Fruit fly (Drosophila melanogaster) whole organism, embryonic: ENCODE results near the gene NFAT.
A peak's percentile ranks its signal among the peaks of the same experiment; 100 is the strongest.

Experiments used
- Atf3 ChIP-seq: fragments of 200-800 bp; sonication (Bioruptor generic); optimal IDR thresholded peaks from 3 replicates; lab custom pipeline; 2016; ENCODE audit warnings: missing biosample characterization, missing genetic modification characterization
- CG10654 ChIP-seq: fragments of 200-800 bp; sonication (Bioruptor generic); optimal IDR thresholded peaks from 2 replicates; lab custom pipeline; 2016; ENCODE audit warnings: missing biosample characterization, missing genetic modification characterization
- CG17186 ChIP-seq: fragments of 200-800 bp; sonication (Bioruptor generic); optimal IDR thresholded peaks from 3 replicates; lab custom pipeline; 2017; ENCODE audit warnings: missing biosample characterization, missing genetic modification reagents, missing genetic modification characterization
- CG17328 ChIP-seq: fragments of 200-800 bp; sonication (Bioruptor generic); IDR thresholded peaks from 2 replicates; pipeline ENCODE4 v1.3.6; 2022; ENCODE audit warnings: missing biosample characterization, missing genetic modification characterization
- CG17568 ChIP-seq: fragments of 200-800 bp; sonication (Bioruptor generic); optimal IDR thresholded peaks from 2 replicates; lab custom pipeline; 2018; ENCODE audit warnings: missing biosample characterization, mild to moderate bottlenecking, missing genetic modification characterization, moderate library complexity
- CG18262 ChIP-seq: fragments of 200-800 bp; optimal IDR thresholded peaks from 3 replicates; lab custom pipeline; 2019; ENCODE audit warnings: missing biosample characterization, mild to moderate bottlenecking, missing genetic modification characterization, moderate library complexity
- CG1832 ChIP-seq: fragments of 200-800 bp; sonication (Bioruptor generic); optimal IDR thresholded peaks from 2 replicates; lab custom pipeline; 2017; ENCODE audit warnings: missing biosample characterization, mild to moderate bottlenecking, missing genetic modification characterization, inconsistent platforms
- CG30020 ChIP-seq: fragments of 200-800 bp; optimal IDR thresholded peaks from 2 replicates; lab custom pipeline; 2019; ENCODE audit warnings: missing biosample characterization, mild to moderate bottlenecking, missing genetic modification characterization, moderate library complexity
- CG3163 ChIP-seq: fragments of 200-800 bp; sonication (Bioruptor generic); optimal IDR thresholded peaks from 3 replicates; lab custom pipeline; 2016; ENCODE audit warnings: missing biosample characterization, missing genetic modification characterization
- CG32772 ChIP-seq: fragments of 200-800 bp; sonication (Bioruptor generic); IDR thresholded peaks from 2 replicates; pipeline ENCODE4 v1.3.6; 2022; ENCODE audit warnings: missing biosample characterization, missing genetic modification characterization
- CG33557 ChIP-seq: fragments of 200-800 bp; sonication (Bioruptor generic); optimal IDR thresholded peaks from 2 replicates; lab custom pipeline; 2019; ENCODE audit warnings: missing biosample characterization, mild to moderate bottlenecking, missing genetic modification characterization, moderate library complexity
- CG34224 ChIP-seq: fragments of 200-800 bp; sonication (Bioruptor generic); IDR thresholded peaks from 3 replicates; pipeline ENCODE4 v1.3.6; 2022; ENCODE audit warnings: missing biosample characterization, missing genetic modification characterization; ENCODE audit not compliant: partially characterized antibody
- CG3995 ChIP-seq: fragments of 200-800 bp; sonication (Bioruptor generic); optimal IDR thresholded peaks from 3 replicates; lab custom pipeline; 2016; ENCODE audit warnings: missing biosample characterization, missing genetic modification characterization
- CG4404 ChIP-seq: fragments of 200-800 bp; sonication (Bioruptor generic); IDR thresholded peaks from 2 replicates; pipeline ENCODE4 v1.3.6; 2022; ENCODE audit warnings: missing biosample characterization, missing genetic modification characterization
- CG4617 ChIP-seq: fragments of 200-800 bp; sonication (Bioruptor generic); optimal IDR thresholded peaks from 3 replicates; lab custom pipeline; 2016; ENCODE audit warnings: missing biosample characterization, missing genetic modification characterization, borderline replicate concordance
- CG5953 ChIP-seq: fragments of 200-800 bp; sonication (Bioruptor generic); IDR thresholded peaks from 2 replicates; pipeline ENCODE4 v1.3.6; 2022; ENCODE audit warnings: missing biosample characterization, missing genetic modification characterization
- CG6175 ChIP-seq: fragments of 200-800 bp; sonication (Bioruptor generic); IDR thresholded peaks from 3 replicates; pipeline ENCODE4 v1.3.6; 2022; ENCODE audit warnings: missing biosample characterization, missing genetic modification characterization
- CG6689 ChIP-seq: fragments of 200-800 bp; sonication (Bioruptor generic); IDR thresholded peaks from 2 replicates; pipeline ENCODE4 v1.3.6; 2022; ENCODE audit warnings: missing biosample characterization, missing genetic modification characterization
- CG6813 ChIP-seq: fragments of 200-800 bp; sonication (Bioruptor generic); optimal IDR thresholded peaks from 2 replicates; lab custom pipeline; 2017; ENCODE audit warnings: missing biosample characterization, missing genetic modification characterization, mild to moderate bottlenecking, moderate library complexity, missing genetic modification reagents
- CG9727 ChIP-seq: fragments of 200-800 bp; sonication (Bioruptor generic); optimal IDR thresholded peaks from 3 replicates; lab custom pipeline; 2017; ENCODE audit warnings: missing biosample characterization, mild to moderate bottlenecking, missing genetic modification characterization
- CTCF ChIP-seq: fragments of 200-800 bp; sonication (Bioruptor generic); optimal IDR thresholded peaks from 2 replicates; lab custom pipeline; 2017; ENCODE audit warnings: missing biosample characterization, mild to moderate bottlenecking, missing genetic modification characterization, moderate library complexity
- Chrac-16 ChIP-seq: fragments of 200-800 bp; sonication (Bioruptor generic); optimal IDR thresholded peaks from 3 replicates; lab custom pipeline; 2016; ENCODE audit warnings: missing biosample characterization, missing genetic modification characterization
- Drgx ChIP-seq: fragments of 200-800 bp; sonication (Bioruptor generic); IDR thresholded peaks from 2 replicates; pipeline ENCODE4 v1.3.6; 2022; ENCODE audit warnings: missing biosample characterization, missing genetic modification characterization
- Fer1 ChIP-seq: fragments of 200-800 bp; sonication (Bioruptor generic); optimal IDR thresholded peaks from 2 replicates; lab custom pipeline; 2017; ENCODE audit warnings: missing biosample characterization, mild to moderate bottlenecking, missing genetic modification characterization
- HLH4C ChIP-seq: fragments of 200-800 bp; sonication (Bioruptor generic); IDR thresholded peaks from 3 replicates; pipeline ENCODE4 v1.3.6; 2022; ENCODE audit warnings: missing biosample characterization, missing genetic modification characterization; ENCODE audit not compliant: partially characterized antibody
- HLH54F ChIP-seq: fragments of 200-800 bp; sonication (Bioruptor generic); optimal IDR thresholded peaks from 3 replicates; lab custom pipeline; 2016; ENCODE audit warnings: missing biosample characterization, missing genetic modification characterization
- Mad ChIP-seq: fragments of 200-800 bp; sonication (Bioruptor generic); optimal IDR thresholded peaks from 2 replicates; lab custom pipeline; 2016; ENCODE audit warnings: missing biosample characterization, missing genetic modification characterization
- Max ChIP-seq: fragments of 200-800 bp; sonication (Bioruptor generic); optimal IDR thresholded peaks from 2 replicates; lab custom pipeline; 2016; ENCODE audit warnings: missing biosample characterization, mild to moderate bottlenecking, missing genetic modification characterization
- Mes4 ChIP-seq: fragments of 200-800 bp; sonication (Bioruptor generic); optimal IDR thresholded peaks from 2 replicates; lab custom pipeline; 2016; ENCODE audit warnings: missing biosample characterization, missing genetic modification characterization
- NC2β ChIP-seq: fragments of 200-800 bp; sonication (Bioruptor generic); optimal IDR thresholded peaks from 2 replicates; lab custom pipeline; 2016; ENCODE audit warnings: missing biosample characterization, missing genetic modification characterization
- Ravus ChIP-seq: fragments of 200-800 bp; sonication (Bioruptor generic); IDR thresholded peaks from 2 replicates; pipeline ENCODE4 v1.3.6; 2022; ENCODE audit warnings: missing biosample characterization, missing genetic modification characterization
- Sin3A ChIP-seq: fragments of >200 bp; optimal IDR thresholded peaks from 2 replicates; lab custom pipeline; 2018
- Ssrp ChIP-seq: fragments of 200-800 bp; sonication (Bioruptor generic); optimal IDR thresholded peaks from 2 replicates; lab custom pipeline; 2018; ENCODE audit warnings: missing biosample characterization, mild to moderate bottlenecking, missing genetic modification characterization, moderate library complexity
- Xrp1 ChIP-seq: fragments of 200-800 bp; sonication (Bioruptor generic); IDR thresholded peaks from 2 replicates; pipeline ENCODE4 v1.3.6; 2022; ENCODE audit warnings: missing biosample characterization, missing genetic modification characterization
- aop ChIP-seq: fragments of 200-800 bp; sonication (Bioruptor generic); IDR thresholded peaks from 2 replicates; pipeline ENCODE4 v1.3.6; 2022; ENCODE audit warnings: missing biosample characterization, missing genetic modification characterization
- bigmax ChIP-seq: fragments of 200-800 bp; sonication (Bioruptor generic); optimal IDR thresholded peaks from 2 replicates; lab custom pipeline; 2018; ENCODE audit warnings: missing biosample characterization, mild to moderate bottlenecking, missing genetic modification characterization
- chn ChIP-seq: fragments of 200-800 bp; sonication (Bioruptor generic); optimal IDR thresholded peaks from 2 replicates; lab custom pipeline; 2016; ENCODE audit warnings: missing biosample characterization, missing genetic modification characterization
- crp ChIP-seq, 2 experiments: fragments of 200-800 bp; sonication (Bioruptor generic); optimal IDR thresholded peaks; 2 replicates in 1 of 2; 3 replicates in 1 of 2; lab custom pipeline; 2017; ENCODE audit warnings: missing biosample characterization in 2 of 2, missing genetic modification characterization in 2 of 2, mild to moderate bottlenecking in 1 of 2, moderate library complexity in 1 of 2
- dm ChIP-seq: fragments of 200-800 bp; sonication (Bioruptor generic); optimal IDR thresholded peaks from 3 replicates; lab custom pipeline; 2016; ENCODE audit warnings: missing biosample characterization, missing genetic modification characterization
- dmrt11E ChIP-seq: fragments of 200-800 bp; sonication (Bioruptor generic); optimal IDR thresholded peaks from 3 replicates; lab custom pipeline; 2018; ENCODE audit warnings: missing biosample characterization, mild to moderate bottlenecking, missing genetic modification characterization, moderate library complexity
- dysf ChIP-seq: fragments of 200-800 bp; sonication (Bioruptor generic); IDR thresholded peaks from 3 replicates; pipeline ENCODE4 v1.3.6; 2022; ENCODE audit warnings: missing biosample characterization, missing genetic modification characterization
- en ChIP-seq: fragments of 200-800 bp; sonication (Bioruptor generic); optimal IDR thresholded peaks from 2 replicates; lab custom pipeline; 2016; ENCODE audit warnings: missing biosample characterization, missing genetic modification characterization
- her ChIP-seq: fragments of 200-800 bp; sonication (Bioruptor generic); optimal IDR thresholded peaks from 2 replicates; lab custom pipeline; 2016; ENCODE audit warnings: missing biosample characterization, missing genetic modification characterization
- mld ChIP-seq: fragments of 200-800 bp; sonication (Bioruptor generic); IDR thresholded peaks from 3 replicates; pipeline ENCODE4 v1.3.6; 2022; ENCODE audit warnings: missing biosample characterization, missing genetic modification characterization; ENCODE audit not compliant: partially characterized antibody
- oc ChIP-seq: fragments of 200-800 bp; sonication (Bioruptor generic); optimal IDR thresholded peaks from 2 replicates; lab custom pipeline; 2018; ENCODE audit warnings: missing biosample characterization, mild to moderate bottlenecking, missing genetic modification characterization, moderate library complexity
- pan ChIP-seq, 4 experiments: fragments of >200 bp in 3 of 4; fragments of 200-800 bp in 1 of 4; sonication (Bioruptor generic) in 1 of 4; optimal IDR thresholded peaks in 3 of 4; IDR thresholded peaks in 1 of 4; 2 replicates each; pipeline versions ENCODE4 v1.3.6 to Lab custom; 2017 to 2022; ENCODE audit warnings: missing biosample characterization in 2 of 4, missing genetic modification characterization in 2 of 4, mixed read lengths in 1 of 4
- pb ChIP-seq: fragments of 200-800 bp; sonication (Bioruptor generic); optimal IDR thresholded peaks from 3 replicates; lab custom pipeline; 2016; ENCODE audit warnings: missing biosample characterization, missing genetic modification characterization
- rib ChIP-seq: fragments of 200-800 bp; sonication (Bioruptor generic); IDR thresholded peaks from 2 replicates; pipeline ENCODE4 v1.3.6; 2022; ENCODE audit warnings: missing biosample characterization, missing genetic modification characterization
- ro ChIP-seq: fragments of 200-800 bp; sonication (Bioruptor generic); IDR thresholded peaks from 2 replicates; pipeline ENCODE4 v1.3.6; 2022; ENCODE audit warnings: missing biosample characterization, missing genetic modification characterization
- sc ChIP-seq, 3 experiments: fragments of >200 bp in 2 of 3; fragments of 200-800 bp in 1 of 3; sonication (Bioruptor generic) in 1 of 3; optimal IDR thresholded peaks; 2 replicates in 2 of 3; 3 replicates in 1 of 3; lab custom pipeline; 2017; ENCODE audit warnings: mild to moderate bottlenecking in 1 of 3, missing biosample characterization in 1 of 3, missing genetic modification characterization in 1 of 3, missing genetic modification reagents in 1 of 3
- slbo ChIP-seq: fragments of 200-800 bp; sonication (Bioruptor generic); IDR thresholded peaks from 2 replicates; pipeline ENCODE4 v1.3.6; 2022; ENCODE audit warnings: missing biosample characterization, missing genetic modification characterization

Gene NFAT

DNA sequence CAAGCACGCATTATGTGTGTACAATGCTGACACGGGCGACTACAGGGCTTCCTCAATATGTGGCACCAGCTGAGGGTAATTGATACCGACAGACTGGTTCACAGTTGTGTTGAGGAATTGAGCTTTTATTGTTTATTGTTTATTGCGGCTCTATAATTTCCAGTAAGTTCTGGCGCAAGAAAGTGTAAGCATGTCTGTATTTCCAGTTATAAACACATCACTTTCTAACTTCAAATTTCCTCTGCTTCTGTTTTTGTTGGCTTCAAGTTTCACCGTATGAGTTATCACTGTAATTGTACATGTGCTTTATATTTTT is 2.0 kb downstream of the NFAT start (continued):
- peak in 1 of 2 experiments; percentile 23 for TF ChIP-seq crp (GFP tag; optimal IDR thresholded peaks at IDR 0.05; lab: Kevin White, UChicago)
- TF ChIP-seq oc: peak; percentile 66
- TF ChIP-seq pb (GFP tag; lab: Kevin White, UChicago): peak; percentile 66
- TF ChIP-seq sc (optimal IDR thresholded peaks at IDR 0.05; lab: Kevin White, UChicago): no peak
- TF ChIP-seq sc (GFP tag; optimal IDR thresholded peaks at IDR 0.05; lab: Kevin White, UChicago): peak; percentile 26
- peak; percentile 52 for TF ChIP-seq Atf3 (GFP tag; lab: Kevin White, UChicago)
- peak; percentile 80 for TF ChIP-seq dm
- peak; percentile 71 for TF ChIP-seq NC2β
- peak; percentile 59 for TF ChIP-seq CG17568 (GFP tag; lab: Kevin White, UChicago)
- TF ChIP-seq rib (GFP tag; lab: Robert Waterston, UW): peak; percentile 86
- peak; percentile 52 for TF ChIP-seq CG33557 (GFP tag; lab: Kevin White, UChicago)
- TF ChIP-seq en: peak; percentile 58
- TF ChIP-seq CG1832 (GFP tag; lab: Kevin White, UChicago): no peak
- TF ChIP-seq Max: peak; percentile 57
- no peak for TF ChIP-seq CTCF (GFP tag; lab: Kevin White, UChicago)
- no peak for TF ChIP-seq ro
- peak; percentile 36 for TF ChIP-seq Mad
- no peak for TF ChIP-seq HLH4C
- peak; percentile 71 for TF ChIP-seq CG32772 (GFP tag; lab: Robert Waterston, UW)
- TF ChIP-seq CG3163: peak; percentile 65
- peak; percentile 89 for TF ChIP-seq slbo (GFP tag; lab: Robert Waterston, UW)
- peak; percentile 15 for TF ChIP-seq CG4617
- TF ChIP-seq CG30020 (tag; lab: Kevin White, UChicago): no peak
- TF ChIP-seq Chrac-16 (GFP tag; lab: Kevin White, UChicago): peak; percentile 74
- TF ChIP-seq CG34224 (GFP tag; lab: Robert Waterston, UW): no peak
- TF ChIP-seq Sin3A: no peak
- peak; percentile 59 for TF ChIP-seq CG18262 (tag; lab: Kevin White, UChicago)
- TF ChIP-seq Fer1 (GFP tag; lab: Kevin White, UChicago): peak; percentile 88
- peak; percentile 43 for TF ChIP-seq dmrt11E (tag; lab: Kevin White, UChicago)
- TF ChIP-seq bigmax (GFP tag; lab: Kevin White, UChicago): no peak
- TF ChIP-seq CG6813 (GFP tag; lab: Kevin White, UChicago): peak; percentile 79
- TF ChIP-seq dysf: peak; percentile 91
- TF ChIP-seq CG5953: 0 out of 2 replicates have a peak, but pooled peaks have one; percentile 19
- peak; percentile 69 for TF ChIP-seq chn (GFP tag; lab: Kevin White, UChicago)
- no peak for TF ChIP-seq aop (GFP tag; lab: Robert Waterston, UW)
- TF ChIP-seq Xrp1 (GFP tag; lab: Robert Waterston, UW): peak; percentile 79
- no peak for TF ChIP-seq pan (optimal IDR thresholded peaks at IDR 0.05; lab: Kevin White, UChicago)
- peak in 1 of 2 experiments; percentile 73 for TF ChIP-seq pan (GFP tag; optimal IDR thresholded peaks at IDR 0.05 in 1 of 2, IDR thresholded peaks at IDR 0.05 in 1 of 2)
- TF ChIP-seq CG6175 (GFP tag; lab: Robert Waterston, UW): 0 out of 3 replicates have a peak, but pooled peaks have one; percentile 31
- no peak for TF ChIP-seq Ravus (GFP tag; lab: Robert Waterston, UW)
- TF ChIP-seq CG17186 (GFP tag; lab: Kevin White, UChicago): no peak
- TF ChIP-seq Mes4 (GFP tag; lab: Kevin White, UChicago): peak; percentile 52
- TF ChIP-seq her: peak; percentile 80
- peak; percentile 77 for TF ChIP-seq CG6689 (GFP tag; lab: Robert Waterston, UW)
- peak; percentile 80 for TF ChIP-seq HLH54F
- TF ChIP-seq Drgx: 0 out of 2 replicates have a peak, but pooled peaks have one; percentile 13
- peak; percentile 58 for TF ChIP-seq CG4404 (GFP tag; lab: Robert Waterston, UW)
- peak; percentile 14 for TF ChIP-seq CG3995
- TF ChIP-seq CG17328: 0 out of 2 replicates have a peak, but pooled peaks have one; percentile 28
- TF ChIP-seq mld: no peak
- peak; percentile 68 for TF ChIP-seq Ssrp (tag; lab: Kevin White, UChicago)
- peak; percentile 58 for TF ChIP-seq CG10654 (GFP tag; lab: Kevin White, UChicago)
- TF ChIP-seq CG9727 (GFP tag; lab: Kevin White, UChicago): peak; percentile 54
